Worm (Caenorhabditis elegans) whole organism, L1 larva: Measurements from ENCODE around the gene srz-63.
A peak's percentile ranks its signal among the peaks of the same experiment; 100 is the strongest.

Source experiments
- C34B4.2 ChIP-seq: sonication (generic microtip); optimal IDR thresholded peaks from 2 replicates; lab custom pipeline; 2017; ENCODE audit warnings: mild to moderate bottlenecking, missing genetic modification characterization, missing compliant biosample characterization
- F16B12.6 ChIP-seq: fragments of 150-350 bp; optimal IDR thresholded peaks from 2 replicates; lab custom pipeline; 2014; ENCODE audit warnings: missing biosample characterization, missing genetic modification characterization
- aha-1 ChIP-seq: fragments of 150-350 bp; optimal IDR thresholded peaks from 2 replicates; lab custom pipeline; 2014; ENCODE audit warnings: missing biosample characterization, missing genetic modification characterization
- ama-1 ChIP-seq: fragments of 150-350 bp; optimal IDR thresholded peaks from 2 replicates; lab custom pipeline; 2014
- ceh-63 ChIP-seq: fragments of 200-800 bp; sonication (Bioruptor generic); optimal IDR thresholded peaks from 2 replicates; lab custom pipeline; 2018; ENCODE audit warnings: mild to moderate bottlenecking, missing genetic modification characterization, missing compliant biosample characterization
- ceh-82 ChIP-seq, 3 experiments: fragments of 150-350 bp in 1 of 3; sonication (generic microtip) in 2 of 3; optimal IDR thresholded peaks; 2 replicates each; lab custom pipeline; 2014 to 2017; ENCODE audit warnings: missing biosample characterization in 3 of 3, missing genetic modification characterization in 3 of 3
- ces-1 ChIP-seq: fragments of 150-350 bp; optimal IDR thresholded peaks from 2 replicates; lab custom pipeline; 2014; ENCODE audit warnings: missing biosample characterization, missing genetic modification reagents, missing genetic modification characterization
- dpl-1 ChIP-seq, 3 experiments: fragments of 150-350 bp in 2 of 3; sonication (generic microtip) in 1 of 3; optimal IDR thresholded peaks; 2 replicates each; lab custom pipeline; 2014 to 2017; ENCODE audit warnings: missing biosample characterization in 3 of 3, missing genetic modification characterization in 3 of 3, missing genetic modification reagents in 3 of 3
- efl-3 ChIP-seq: fragments of 200-800 bp; sonication (Bioruptor generic); optimal IDR thresholded peaks from 2 replicates; lab custom pipeline; 2018; ENCODE audit warnings: mild to moderate bottlenecking, missing genetic modification characterization, missing compliant biosample characterization
- elt-2 ChIP-seq: sonication (generic microtip); optimal IDR thresholded peaks from 2 replicates; lab custom pipeline; 2016; ENCODE audit warnings: missing genetic modification characterization, mild to moderate bottlenecking, inconsistent platforms, missing compliant biosample characterization, missing genetic modification reagents
- elt-3 ChIP-seq, 6 experiments: fragments of 150-350 bp in 1 of 6; sonication (generic microtip); optimal IDR thresholded peaks; 2 replicates each; lab custom pipeline; 2017 to 2018; ENCODE audit warnings: missing biosample characterization in 6 of 6, missing genetic modification characterization in 6 of 6, inconsistent platforms in 1 of 6
- ets-5 ChIP-seq: fragments of 200-800 bp; sonication (Bioruptor generic); IDR thresholded peaks from 2 replicates; pipeline ENCODE4 v1.3.6; 2022; ENCODE audit warnings: missing genetic modification characterization, missing compliant biosample characterization
- fkh-10 ChIP-seq: sonication (generic microtip); optimal IDR thresholded peaks from 2 replicates; lab custom pipeline; 2017; ENCODE audit warnings: missing biosample characterization, missing genetic modification reagents, missing genetic modification characterization
- fos-1 ChIP-seq: fragments of 150-350 bp; optimal IDR thresholded peaks from 2 replicates; lab custom pipeline; 2014; ENCODE audit warnings: missing biosample characterization, missing genetic modification characterization
- grh-1 ChIP-seq: fragments of 200-800 bp; sonication (Bioruptor generic); IDR thresholded peaks from 2 replicates; pipeline ENCODE4 v1.3.6; 2022; ENCODE audit warnings: missing genetic modification reagents, missing genetic modification characterization, missing compliant biosample characterization
- hlh-4 ChIP-seq: sonication (generic microtip); optimal IDR thresholded peaks from 2 replicates; lab custom pipeline; 2016; ENCODE audit warnings: mild to moderate bottlenecking, missing genetic modification characterization, missing compliant biosample characterization
- irx-1 ChIP-seq: sonication (generic microtip); optimal IDR thresholded peaks from 2 replicates; lab custom pipeline; 2016; ENCODE audit warnings: missing genetic modification characterization, missing compliant biosample characterization
- isw-1 ChIP-seq: fragments of 200-800 bp; sonication (Bioruptor generic); IDR thresholded peaks from 2 replicates; pipeline ENCODE4 v1.3.6; 2022; ENCODE audit warnings: missing genetic modification characterization, missing compliant biosample characterization
- lin-13 ChIP-seq: fragments of 150-350 bp; optimal IDR thresholded peaks from 2 replicates; lab custom pipeline; 2014; ENCODE audit warnings: missing biosample characterization, missing genetic modification reagents, missing genetic modification characterization
- lsy-2 ChIP-seq, 2 experiments: fragments of 150-350 bp; optimal IDR thresholded peaks; 2 replicates each; lab custom pipeline; 2014; ENCODE audit warnings: missing biosample characterization in 2 of 2, missing genetic modification characterization in 2 of 2
- mab-9 ChIP-seq: fragments of 200-800 bp; sonication (Bioruptor generic); IDR thresholded peaks from 2 replicates; pipeline ENCODE4 v1.3.6; 2022; ENCODE audit warnings: missing genetic modification reagents, missing genetic modification characterization, missing compliant biosample characterization
- nhr-11 ChIP-seq: fragments of 150-350 bp; optimal IDR thresholded peaks from 2 replicates; lab custom pipeline; 2014; ENCODE audit warnings: missing biosample characterization, missing genetic modification characterization
- nhr-12 ChIP-seq: sonication (generic microtip); optimal IDR thresholded peaks from 2 replicates; lab custom pipeline; 2017; ENCODE audit warnings: missing biosample characterization, missing genetic modification characterization
- nhr-20 ChIP-seq: sonication (generic microtip); optimal IDR thresholded peaks from 2 replicates; lab custom pipeline; 2016; ENCODE audit warnings: mild to moderate bottlenecking, missing genetic modification characterization, missing compliant biosample characterization
- nhr-28 ChIP-seq: fragments of 150-350 bp; optimal IDR thresholded peaks from 2 replicates; lab custom pipeline; 2014; ENCODE audit warnings: missing biosample characterization, missing genetic modification characterization
- nhr-47 ChIP-seq: sonication (generic microtip); optimal IDR thresholded peaks from 2 replicates; lab custom pipeline; 2016; ENCODE audit warnings: mild to moderate bottlenecking, missing genetic modification characterization, moderate library complexity, missing compliant biosample characterization
- nhr-71 ChIP-seq: sonication (generic microtip); optimal IDR thresholded peaks from 2 replicates; lab custom pipeline; 2016; ENCODE audit warnings: mild to moderate bottlenecking, missing genetic modification characterization, moderate library complexity, missing compliant biosample characterization
- nhr-76 ChIP-seq: sonication (generic microtip); optimal IDR thresholded peaks from 2 replicates; lab custom pipeline; 2017; ENCODE audit warnings: missing biosample characterization, missing genetic modification characterization
- nhr-85 ChIP-seq: sonication (generic microtip); peaks from one replicate; lab custom pipeline; 2016; ENCODE audit warnings: missing genetic modification characterization, inconsistent platforms, missing compliant biosample characterization
- pag-3 ChIP-seq: sonication (generic microtip); optimal IDR thresholded peaks from 2 replicates; lab custom pipeline; 2017; ENCODE audit warnings: missing genetic modification characterization, mild to moderate bottlenecking, missing compliant biosample characterization, antibody characterized with exemption, borderline replicate concordance; ENCODE audit not compliant: insufficient read depth
- pax-3 ChIP-seq: fragments of 200-800 bp; sonication (Bioruptor generic); optimal IDR thresholded peaks from 2 replicates; lab custom pipeline; 2018; ENCODE audit warnings: mild to moderate bottlenecking, missing genetic modification characterization, moderate library complexity, missing compliant biosample characterization
- pqm-1 ChIP-seq: sonication (generic microtip); optimal IDR thresholded peaks from 3 replicates; lab custom pipeline; 2017; ENCODE audit warnings: missing biosample characterization, missing genetic modification characterization
- rnt-1 ChIP-seq: sonication (generic microtip); optimal IDR thresholded peaks from 2 replicates; lab custom pipeline; 2016; ENCODE audit warnings: mild to moderate bottlenecking, missing genetic modification characterization, moderate library complexity, missing compliant biosample characterization
- skn-1 ChIP-seq: fragments of 150-350 bp; optimal IDR thresholded peaks from 2 replicates; lab custom pipeline; 2014; ENCODE audit warnings: missing biosample characterization, missing genetic modification characterization
- snpc-4 ChIP-seq: fragments of 150-350 bp; optimal IDR thresholded peaks from 2 replicates; lab custom pipeline; 2014; ENCODE audit warnings: missing biosample characterization, missing genetic modification characterization
- snu-23 ChIP-seq: sonication (generic microtip); optimal IDR thresholded peaks from 2 replicates; lab custom pipeline; 2016; ENCODE audit warnings: missing genetic modification characterization, missing compliant biosample characterization
- sptf-1 ChIP-seq: fragments of 150-350 bp; optimal IDR thresholded peaks from 2 replicates; lab custom pipeline; 2014; ENCODE audit warnings: missing biosample characterization, missing genetic modification characterization
- tbx-2 ChIP-seq: sonication (generic microtip); optimal IDR thresholded peaks from 2 replicates; lab custom pipeline; 2016; ENCODE audit warnings: missing genetic modification characterization, missing compliant biosample characterization
- unc-130 ChIP-seq: fragments of 150-350 bp; optimal IDR thresholded peaks from 2 replicates; lab custom pipeline; 2017; ENCODE audit warnings: missing biosample characterization, missing genetic modification characterization, inconsistent platforms
- unc-62 ChIP-seq: fragments of 150-350 bp; optimal IDR thresholded peaks from 2 replicates; lab custom pipeline; 2014; ENCODE audit warnings: missing biosample characterization, missing genetic modification reagents, missing genetic modification characterization
- unc-86 ChIP-seq: sonication (generic microtip); optimal IDR thresholded peaks from 2 replicates; lab custom pipeline; 2016; ENCODE audit warnings: missing genetic modification characterization, missing compliant biosample characterization
- vab-15 ChIP-seq: sonication (generic microtip); optimal IDR thresholded peaks from 2 replicates; lab custom pipeline; 2017; ENCODE audit warnings: missing genotype, mild to moderate bottlenecking, missing genetic modification characterization, missing compliant biosample characterization
- zag-1 ChIP-seq: fragments of 150-350 bp; optimal IDR thresholded peaks from 2 replicates; lab custom pipeline; 2014; ENCODE audit warnings: missing biosample characterization, missing genetic modification characterization

The srz-63 gene

DNA sequence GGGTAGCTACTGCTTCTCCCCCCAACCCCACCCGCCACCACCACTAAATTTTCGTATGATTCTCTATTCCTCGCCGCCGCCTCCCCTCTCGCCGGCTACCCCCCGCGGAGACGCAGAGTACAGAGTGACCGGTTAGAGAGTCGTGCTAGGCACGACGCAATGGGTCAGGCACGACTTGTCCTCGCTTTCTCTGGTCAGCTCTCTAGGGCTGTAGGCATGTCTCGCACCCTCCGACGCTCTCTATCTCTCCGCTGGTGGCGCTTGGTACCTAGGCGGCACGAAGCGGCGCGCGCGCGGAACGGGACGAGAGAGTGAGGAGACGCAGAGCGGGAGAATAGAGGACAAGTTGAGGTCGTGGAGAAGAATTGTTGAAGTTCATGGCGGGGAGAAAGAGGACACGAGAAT lies 31.6 kb upstream of the srz-63 start (continued):
- peak in 2 of 3 experiments; percentile 67 to 74 for TF ChIP-seq ceh-82 (tag; optimal IDR thresholded peaks at IDR 0.05; lab: Kevin White, UChicago)
- peak; percentile 55 for TF ChIP-seq skn-1 (tag; lab: Kevin White, UChicago)
- peak; percentile 77 for TF ChIP-seq grh-1
- peak; percentile 75 for TF ChIP-seq rnt-1 (tag; lab: Kevin White, UChicago)
- TF ChIP-seq C34B4.2 (tag; lab: Kevin White, UChicago) = no peak
- TF ChIP-seq snu-23 (GFP tag; lab: Kevin White, UChicago) = peak; percentile 73
- TF ChIP-seq zag-1 (tag; lab: Kevin White, UChicago) = no peak
- no peak for TF ChIP-seq unc-130
- peak; percentile 58 to 59 for TF ChIP-seq lsy-2 (tag; optimal IDR thresholded peaks at IDR 0.05; lab: Kevin White, UChicago)
- peak; percentile 44 for TF ChIP-seq isw-1 (GFP tag; lab: Robert Waterston, UW)
- peak; percentile 26 for TF ChIP-seq irx-1 (tag; lab: Kevin White, UChicago)
- no peak for TF ChIP-seq nhr-11 (tag; lab: Kevin White, UChicago)
- no peak for TF ChIP-seq snpc-4 (tag; lab: Kevin White, UChicago)
- TF ChIP-seq tbx-2 (tag; lab: Kevin White, UChicago) = peak; percentile 79
- TF ChIP-seq hlh-4 (tag; lab: Kevin White, UChicago) = no peak
- no peak for TF ChIP-seq ets-5 (GFP tag; lab: Robert Waterston, UW)
- peak; percentile 46 for TF ChIP-seq fkh-10
- no peak for TF ChIP-seq pag-3 (tag; lab: Kevin White, UChicago)
- peak; percentile 77 for TF ChIP-seq nhr-20 (tag; lab: Kevin White, UChicago)
- no peak for TF ChIP-seq nhr-12
- TF ChIP-seq elt-3 (tag; optimal IDR thresholded peaks at IDR 0.05; lab: Kevin White, UChicago) = no peak
- TF ChIP-seq mab-9 (GFP tag; lab: Robert Waterston, UW) = no peak
- TF ChIP-seq unc-86 (tag; lab: Kevin White, UChicago) = peak; percentile 70
- TF ChIP-seq ces-1 (GFP tag; lab: Kevin White, UChicago) = no peak
- TF ChIP-seq lin-13 (GFP tag; lab: Kevin White, UChicago) = no peak
- TF ChIP-seq pqm-1 (tag; lab: Kevin White, UChicago) = no peak
- TF ChIP-seq pax-3 (tag; lab: Kevin White, UChicago) = peak; percentile 50
- no peak for TF ChIP-seq F16B12.6 (tag; lab: Kevin White, UChicago)
- TF ChIP-seq unc-62 (GFP tag; lab: Kevin White, UChicago) = no peak
- no peak for TF ChIP-seq aha-1 (tag; lab: Kevin White, UChicago)
- TF ChIP-seq nhr-76 (tag; lab: Kevin White, UChicago) = no peak
- TF ChIP-seq nhr-47 = peak; percentile 82
- no peak for TF ChIP-seq ceh-63 (GFP tag; lab: Kevin White, UChicago)
- TF ChIP-seq efl-3 (GFP tag; lab: Kevin White, UChicago) = no peak
- no peak for TF ChIP-seq ama-1 (lab: Kevin White, UChicago)
- no peak for TF ChIP-seq nhr-28 (tag; lab: Kevin White, UChicago)

DNA sequence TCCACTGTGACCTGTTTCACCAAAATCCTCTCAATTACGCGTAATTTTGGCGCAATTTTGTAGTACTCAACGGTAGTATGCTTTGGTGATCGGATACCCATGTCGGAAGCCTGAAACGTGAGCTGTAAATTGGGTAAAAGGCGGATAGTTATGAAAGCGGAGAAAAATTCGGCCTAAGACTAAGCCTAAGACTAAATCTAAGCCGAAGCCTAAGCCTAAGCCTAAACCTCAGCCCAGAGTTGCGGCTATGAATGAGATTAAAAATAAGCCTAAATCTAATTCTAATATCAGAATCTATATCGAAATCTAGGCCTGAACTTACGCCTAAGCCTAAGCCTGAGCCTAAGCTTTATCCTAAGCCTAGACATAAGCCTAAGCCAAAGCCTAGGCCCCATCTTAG lies 26.2 kb upstream of the srz-63 start, which contains the start of gene lin-42:
Gene lin-42 (minus strand): TSS at position 101 of the 400 bp plus-strand sequence.
- no peak for TF ChIP-seq aha-1 (tag; lab: Kevin White, UChicago)
- TF ChIP-seq sptf-1 (tag; lab: Kevin White, UChicago) = no peak
- TF ChIP-seq elt-3 (tag; optimal IDR thresholded peaks at IDR 0.05; lab: Kevin White, UChicago) = no peak
- TF ChIP-seq rnt-1 (tag; lab: Kevin White, UChicago) = no peak
- no peak for TF ChIP-seq pag-3 (tag; lab: Kevin White, UChicago)
- no peak for TF ChIP-seq unc-62 (GFP tag; lab: Kevin White, UChicago)
- no peak for TF ChIP-seq nhr-20 (tag; lab: Kevin White, UChicago)
- TF ChIP-seq unc-86 (tag; lab: Kevin White, UChicago) = no peak
- TF ChIP-seq dpl-1 (GFP tag; optimal IDR thresholded peaks at IDR 0.05; lab: Kevin White, UChicago) = no peak
- no peak for TF ChIP-seq vab-15 (tag; lab: Kevin White, UChicago)
- TF ChIP-seq skn-1 (tag; lab: Kevin White, UChicago) = no peak
- TF ChIP-seq C34B4.2 (tag; lab: Kevin White, UChicago) = no peak
- TF ChIP-seq elt-2 (tag; lab: Kevin White, UChicago) = no peak
- TF ChIP-seq nhr-11 (tag; lab: Kevin White, UChicago) = no peak
- TF ChIP-seq mab-9 (GFP tag; lab: Robert Waterston, UW) = no peak
- no peak for TF ChIP-seq nhr-71 (tag; lab: Kevin White, UChicago)
- no peak for TF ChIP-seq lin-13 (GFP tag; lab: Kevin White, UChicago)
- no peak for TF ChIP-seq nhr-85 (tag; lab: Kevin White, UChicago)
- TF ChIP-seq fos-1 (tag; lab: Kevin White, UChicago) = no peak
- TF ChIP-seq, all 84 proteins: peak for 0
